Worm (Caenorhabditis elegans) whole organism, late embryonic: Measurements from ENCODE around the gene R10D12.1.

Experiments
- K09A11.1 ChIP-seq: sonication (generic microtip); optimal IDR thresholded peaks from 2 replicates; lab custom pipeline; 2017; ENCODE audit warnings: antibody characterized with exemption, mild to moderate bottlenecking, missing genetic modification characterization, missing compliant biosample characterization; ENCODE audit not compliant: insufficient read depth
- ama-1 ChIP-seq: fragments of 150-350 bp; optimal IDR thresholded peaks from 2 replicates; lab custom pipeline; 2014
- dmd-4 ChIP-seq: sonication (generic microtip); optimal IDR thresholded peaks from 2 replicates; lab custom pipeline; 2016; ENCODE audit warnings: borderline replicate concordance, missing genetic modification characterization, missing compliant biosample characterization
- lin-11 ChIP-seq: fragments of 200-800 bp; sonication (Bioruptor generic); optimal IDR thresholded peaks from 2 replicates; lab custom pipeline; 2018; ENCODE audit warnings: mild to moderate bottlenecking, missing genetic modification characterization, missing compliant biosample characterization
- nhr-11 ChIP-seq: fragments of 150-350 bp; optimal IDR thresholded peaks from 2 replicates; lab custom pipeline; 2014; ENCODE audit warnings: missing biosample characterization, missing genetic modification characterization
- pha-2 ChIP-seq: sonication (generic microtip); optimal IDR thresholded peaks from 2 replicates; lab custom pipeline; 2017; ENCODE audit warnings: mild to moderate bottlenecking, missing genetic modification characterization, missing compliant biosample characterization

DNA sequence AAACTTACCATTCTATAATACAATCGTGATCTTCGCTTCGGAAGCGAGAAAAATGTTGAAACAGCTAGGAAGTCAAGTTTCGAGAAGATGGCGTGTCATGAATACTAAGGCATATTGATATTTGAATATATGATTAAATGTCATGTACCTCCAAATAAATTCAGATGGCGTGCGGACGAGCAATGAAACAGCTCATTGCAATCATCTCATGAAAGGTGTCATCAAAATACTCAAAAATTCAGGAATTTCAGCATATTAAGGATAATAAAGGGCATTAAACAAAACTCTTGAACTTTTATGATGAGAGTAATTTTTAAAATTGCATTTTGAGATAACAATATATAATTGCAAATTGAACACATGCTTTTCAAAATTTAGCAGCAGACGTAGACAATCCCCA is 19.1 kb downstream of the R10D12.1 start, which contains the start of gene gcy-32:
- TF ChIP-seq lin-11 (tag; lab: Kevin White, UChicago) (no peak), pha-2 (tag; lab: Kevin White, UChicago) (no peak), dmd-4 (tag; lab: Kevin White, UChicago) (no peak), K09A11.1 (tag; lab: Kevin White, UChicago) (no peak), ama-1 (no peak), nhr-11 (no peak)
